Fruit fly (Drosophila melanogaster) whole organism, embryonic: ENCODE data around the gene CG33784.

ENCODE experiments used
- Atf3 ChIP-seq: fragments of 200-800 bp; sonication (Bioruptor generic); optimal IDR thresholded peaks from 3 replicates; lab custom pipeline; 2016; ENCODE audit warnings: missing biosample characterization, missing genetic modification characterization
- BEAF-32 ChIP-seq: fragments of 200-800 bp; sonication (Bioruptor generic); optimal IDR thresholded peaks from 3 replicates; lab custom pipeline; 2017; ENCODE audit warnings: missing biosample characterization, missing genetic modification characterization, mild to moderate bottlenecking, moderate library complexity, missing genetic modification reagents
- Bgb ChIP-seq: fragments of 200-800 bp; sonication (Bioruptor generic); IDR thresholded peaks from 2 replicates; pipeline ENCODE4 v1.3.6; 2022; ENCODE audit warnings: missing biosample characterization, missing genetic modification characterization; ENCODE audit not compliant: partially characterized antibody
- CG10267 ChIP-seq: fragments of 200-800 bp; sonication (Bioruptor generic); optimal IDR thresholded peaks from 2 replicates; lab custom pipeline; 2018; ENCODE audit warnings: missing biosample characterization, mild to moderate bottlenecking, missing genetic modification characterization, moderate library complexity
- CG10321 ChIP-seq: fragments of 200-800 bp; sonication (Bioruptor generic); IDR thresholded peaks from 2 replicates; pipeline ENCODE4 v1.3.6; 2022; ENCODE audit warnings: missing biosample characterization, missing genetic modification characterization
- CG10366 ChIP-seq: fragments of 200-800 bp; sonication (Bioruptor generic); IDR thresholded peaks from 2 replicates; pipeline ENCODE4 v1.3.6; 2022; ENCODE audit warnings: missing biosample characterization, missing genetic modification characterization
- CG10462 ChIP-seq: fragments of 200-800 bp; sonication (Bioruptor generic); optimal IDR thresholded peaks from 2 replicates; lab custom pipeline; 2016; ENCODE audit warnings: missing biosample characterization, missing genetic modification characterization
- CG11093 ChIP-seq: fragments of 200-800 bp; sonication (Bioruptor generic); IDR thresholded peaks from 3 replicates; pipeline ENCODE4 v1.3.6; 2022; ENCODE audit warnings: missing biosample characterization, missing genetic modification characterization
- CG15696 ChIP-seq: fragments of 200-800 bp; sonication (Bioruptor generic); optimal IDR thresholded peaks from 2 replicates; lab custom pipeline; 2019; ENCODE audit warnings: missing biosample characterization, mild to moderate bottlenecking, missing genetic modification characterization, moderate library complexity
- CG17328 ChIP-seq: fragments of 200-800 bp; sonication (Bioruptor generic); IDR thresholded peaks from 2 replicates; pipeline ENCODE4 v1.3.6; 2022; ENCODE audit warnings: missing biosample characterization, missing genetic modification characterization
- CG2678 ChIP-seq: fragments of 200-800 bp; sonication (Bioruptor generic); optimal IDR thresholded peaks from 3 replicates; lab custom pipeline; 2019; ENCODE audit warnings: missing biosample characterization, mild to moderate bottlenecking, missing genetic modification characterization, moderate library complexity
- CG3065 ChIP-seq: fragments of 200-800 bp; sonication (Bioruptor generic); optimal IDR thresholded peaks from 2 replicates; lab custom pipeline; 2016; ENCODE audit warnings: missing biosample characterization, missing genetic modification characterization
- CG31365 ChIP-seq: fragments of 200-800 bp; sonication (Bioruptor generic); optimal IDR thresholded peaks from 2 replicates; lab custom pipeline; 2018; ENCODE audit warnings: missing biosample characterization, mild to moderate bottlenecking, missing genetic modification characterization
- CG3838 ChIP-seq: fragments of 200-800 bp; sonication (Bioruptor generic); optimal IDR thresholded peaks from 3 replicates; lab custom pipeline; 2016; ENCODE audit warnings: missing biosample characterization, missing genetic modification characterization
- CG4360 ChIP-seq: fragments of 200-800 bp; sonication (Bioruptor generic); IDR thresholded peaks from 2 replicates; pipeline ENCODE4 v1.3.6; 2022; ENCODE audit warnings: missing biosample characterization, missing genetic modification characterization
- CG4424 ChIP-seq: fragments of 200-800 bp; sonication (Bioruptor generic); optimal IDR thresholded peaks from 3 replicates; lab custom pipeline; 2016; ENCODE audit warnings: missing biosample characterization, missing genetic modification characterization
- CG5245 ChIP-seq: fragments of 200-800 bp; sonication (Bioruptor generic); optimal IDR thresholded peaks from 3 replicates; lab custom pipeline; 2016; ENCODE audit warnings: missing biosample characterization, missing genetic modification characterization
- CG5953 ChIP-seq: fragments of 200-800 bp; sonication (Bioruptor generic); IDR thresholded peaks from 2 replicates; pipeline ENCODE4 v1.3.6; 2022; ENCODE audit warnings: missing biosample characterization, missing genetic modification characterization
- CG6254 ChIP-seq: fragments of 200-800 bp; sonication (Bioruptor generic); optimal IDR thresholded peaks from 3 replicates; lab custom pipeline; 2017; ENCODE audit warnings: mild to moderate bottlenecking, missing biosample characterization, missing genetic modification reagents, missing genetic modification characterization
- CG7963 ChIP-seq: fragments of 200-800 bp; sonication (Bioruptor generic); IDR thresholded peaks from 3 replicates; pipeline ENCODE4 v1.3.6; 2022; ENCODE audit warnings: missing biosample characterization, missing genetic modification characterization; ENCODE audit not compliant: partially characterized antibody
- CG8388 ChIP-seq: fragments of 200-800 bp; sonication (Bioruptor generic); optimal IDR thresholded peaks from 2 replicates; lab custom pipeline; 2019; ENCODE audit warnings: missing biosample characterization, mild to moderate bottlenecking, missing genetic modification characterization, moderate library complexity
- CG9817 ChIP-seq: fragments of 200-800 bp; sonication (Bioruptor generic); optimal IDR thresholded peaks from 2 replicates; lab custom pipeline; 2018; ENCODE audit warnings: missing biosample characterization, mild to moderate bottlenecking, missing genetic modification characterization, moderate library complexity
- Fer2 ChIP-seq: fragments of 200-800 bp; sonication (Bioruptor generic); optimal IDR thresholded peaks from 2 replicates; lab custom pipeline; 2018; ENCODE audit warnings: missing biosample characterization, mild to moderate bottlenecking, missing genetic modification characterization, moderate library complexity
- Gug ChIP-seq: fragments of 200-800 bp; sonication (Bioruptor generic); IDR thresholded peaks from 4 replicates; pipeline ENCODE4 v1.3.6; 2022; ENCODE audit warnings: missing biosample characterization, missing genetic modification characterization
- MESR4 ChIP-seq: fragments of 200-800 bp; sonication (Bioruptor generic); optimal IDR thresholded peaks from 2 replicates; lab custom pipeline; 2018; ENCODE audit warnings: missing biosample characterization, mild to moderate bottlenecking, missing genetic modification characterization, moderate library complexity
- Med ChIP-seq: fragments of 200-800 bp; sonication (Bioruptor generic); peaks from one replicate; lab custom pipeline; 2016; ENCODE audit warnings: missing biosample characterization, missing genetic modification characterization, mild to moderate bottlenecking, inconsistent platforms, moderate library complexity
- PHDP ChIP-seq: fragments of 200-800 bp; sonication (Bioruptor generic); optimal IDR thresholded peaks from 3 replicates; lab custom pipeline; 2018; ENCODE audit warnings: missing biosample characterization, mild to moderate bottlenecking, missing genetic modification characterization, moderate library complexity
- Poxn ChIP-seq: fragments of 200-800 bp; sonication (Bioruptor generic); IDR thresholded peaks from 2 replicates; pipeline ENCODE4 v1.3.6; 2022; ENCODE audit warnings: missing biosample characterization, missing genetic modification characterization
- Sox102F ChIP-seq: fragments of 200-800 bp; sonication (Bioruptor generic); optimal IDR thresholded peaks from 2 replicates; lab custom pipeline; 2018; ENCODE audit warnings: missing biosample characterization, mild to moderate bottlenecking, missing genetic modification characterization, moderate library complexity
- TFAM ChIP-seq: fragments of 200-800 bp; sonication (Bioruptor generic); optimal IDR thresholded peaks from 2 replicates; lab custom pipeline; 2017; ENCODE audit warnings: missing biosample characterization, missing genetic modification characterization, inconsistent platforms
- al ChIP-seq: fragments of 200-800 bp; sonication (Bioruptor generic); IDR thresholded peaks from 2 replicates; pipeline ENCODE4 v1.3.6; 2022; ENCODE audit warnings: missing biosample characterization, missing genetic modification characterization
- bab2 ChIP-seq: fragments of 200-800 bp; sonication (Bioruptor generic); optimal IDR thresholded peaks from 2 replicates; lab custom pipeline; 2016; ENCODE audit warnings: missing biosample characterization, missing genetic modification characterization
- btn ChIP-seq: fragments of 200-800 bp; sonication (Bioruptor generic); optimal IDR thresholded peaks from 2 replicates; lab custom pipeline; 2016; ENCODE audit warnings: missing biosample characterization, missing genetic modification characterization
- cas ChIP-seq: fragments of 200-800 bp; sonication (Bioruptor generic); IDR thresholded peaks from 2 replicates; pipeline ENCODE4 v1.3.6; 2022; ENCODE audit warnings: missing biosample characterization, missing genetic modification characterization
- chif ChIP-seq, 2 experiments: fragments of 200-800 bp; sonication (Bioruptor generic); optimal IDR thresholded peaks; 3 replicates each; lab custom pipeline; 2016; ENCODE audit warnings: missing biosample characterization in 2 of 2, missing genetic modification characterization in 2 of 2
- dimm ChIP-seq: fragments of 200-800 bp; sonication (Bioruptor generic); IDR thresholded peaks from 2 replicates; pipeline ENCODE4 v1.3.6; 2022; ENCODE audit warnings: missing biosample characterization, missing genetic modification characterization
- fd3F ChIP-seq: fragments of 200-800 bp; sonication (Bioruptor generic); optimal IDR thresholded peaks from 2 replicates; lab custom pipeline; 2018; ENCODE audit warnings: missing biosample characterization, mild to moderate bottlenecking, missing genetic modification characterization, moderate library complexity
- gro ChIP-seq: fragments of 200-800 bp; sonication (Bioruptor generic); optimal IDR thresholded peaks from 2 replicates; lab custom pipeline; 2016; ENCODE audit warnings: missing biosample characterization, missing genetic modification characterization
- h ChIP-seq: fragments of >200 bp; optimal IDR thresholded peaks from 2 replicates; lab custom pipeline; 2017
- hkb ChIP-seq, 2 experiments: fragments of 200-800 bp in 1 of 2; fragments of >200 bp in 1 of 2; sonication (Bioruptor generic) in 1 of 2; IDR thresholded peaks in 1 of 2; optimal IDR thresholded peaks in 1 of 2; 2 replicates each; pipeline versions ENCODE4 v1.3.6 to Lab custom; 2017 to 2022; ENCODE audit warnings: missing biosample characterization in 1 of 2, missing genetic modification characterization in 1 of 2
- kni ChIP-seq: fragments of 200-800 bp; sonication (Bioruptor generic); optimal IDR thresholded peaks from 3 replicates; lab custom pipeline; 2017; ENCODE audit warnings: mild to moderate bottlenecking, missing biosample characterization, missing genetic modification reagents, missing genetic modification characterization
- p53 ChIP-seq: fragments of 200-800 bp; sonication (Bioruptor generic); optimal IDR thresholded peaks from 2 replicates; lab custom pipeline; 2016; ENCODE audit warnings: missing biosample characterization, missing genetic modification characterization
- pan ChIP-seq, 4 experiments: fragments of >200 bp in 3 of 4; fragments of 200-800 bp in 1 of 4; sonication (Bioruptor generic) in 1 of 4; optimal IDR thresholded peaks in 3 of 4; IDR thresholded peaks in 1 of 4; 2 replicates each; pipeline versions ENCODE4 v1.3.6 to Lab custom; 2017 to 2022; ENCODE audit warnings: missing biosample characterization in 2 of 4, missing genetic modification characterization in 2 of 4, mixed read lengths in 1 of 4
- peb ChIP-seq: fragments of 200-800 bp; sonication (Bioruptor generic); IDR thresholded peaks from 2 replicates; pipeline ENCODE4 v1.3.6; 2022; ENCODE audit warnings: missing biosample characterization, missing genetic modification characterization
- row ChIP-seq: fragments of 200-800 bp; sonication (Bioruptor generic); IDR thresholded peaks from 3 replicates; pipeline ENCODE4 v1.3.6; 2022; ENCODE audit warnings: missing biosample characterization, missing genetic modification characterization
- scrt ChIP-seq: fragments of 200-800 bp; sonication (Bioruptor generic); optimal IDR thresholded peaks from 2 replicates; lab custom pipeline; 2018; ENCODE audit warnings: missing biosample characterization, mild to moderate bottlenecking, missing genetic modification characterization, moderate library complexity
- sens-2 ChIP-seq: fragments of 200-800 bp; sonication (Bioruptor generic); IDR thresholded peaks from 2 replicates; pipeline ENCODE4 v1.3.6; 2022; ENCODE audit warnings: missing biosample characterization, missing genetic modification characterization
- sisA ChIP-seq: fragments of 200-800 bp; sonication (Bioruptor generic); IDR thresholded peaks from 2 replicates; pipeline ENCODE4 v1.3.6; 2022; ENCODE audit warnings: missing biosample characterization, missing genetic modification characterization
- tgo ChIP-seq: fragments of 200-800 bp; sonication (Bioruptor generic); IDR thresholded peaks from 3 replicates; pipeline ENCODE4 v1.3.6; 2022; ENCODE audit warnings: missing biosample characterization, missing genetic modification characterization
- tna ChIP-seq: fragments of 200-800 bp; sonication (Bioruptor generic); IDR thresholded peaks from 2 replicates; pipeline ENCODE4 v1.3.6; 2022; ENCODE audit warnings: missing biosample characterization, missing genetic modification characterization; ENCODE audit not compliant: partially characterized antibody
- zfh2 ChIP-seq: fragments of 200-800 bp; sonication (Bioruptor generic); optimal IDR thresholded peaks from 2 replicates; lab custom pipeline; 2016; ENCODE audit warnings: missing biosample characterization, missing genetic modification characterization

Gene CG33784

dm6 chr3R:10099401-10099848 lies 31.7 kb downstream of the CG33784 start (continued):
- no peak for TF ChIP-seq Atf3 (GFP tag; lab: Kevin White, UChicago)
- TF ChIP-seq BEAF-32 (GFP tag; lab: Kevin White, UChicago), result no peak
- no peak for TF ChIP-seq Sox102F
- no peak for TF ChIP-seq tna (GFP tag; lab: Robert Waterston, UW)
- TF ChIP-seq sens-2, result no peak
- no peak for TF ChIP-seq CG6254
- no peak for TF ChIP-seq peb
- no peak for TF ChIP-seq CG10366 (GFP tag; lab: Robert Waterston, UW)
- TF ChIP-seq Bgb (GFP tag; lab: Robert Waterston, UW), result no peak; the same call in 1 of the 2 replicates
- TF ChIP-seq CG31365 (tag; lab: Kevin White, UChicago), result no peak
- TF ChIP-seq fd3F (GFP tag; lab: Kevin White, UChicago), result no peak
- TF ChIP-seq CG8388 (GFP tag; lab: Kevin White, UChicago), result no peak
- no peak for TF ChIP-seq cas (GFP tag; lab: Robert Waterston, UW)
- TF ChIP-seq sisA (GFP tag; lab: Robert Waterston, UW), result no peak
- TF ChIP-seq al (GFP tag; lab: Robert Waterston, UW), result no peak
- TF ChIP-seq CG11093 (GFP tag; lab: Robert Waterston, UW), result no peak
- no peak for TF ChIP-seq btn (GFP tag; lab: Kevin White, UChicago)
- no peak for TF ChIP-seq bab2 (GFP tag; lab: Kevin White, UChicago)
- TF ChIP-seq kni, result peak; percentile 15
- no peak for TF ChIP-seq PHDP (tag; lab: Kevin White, UChicago)
- TF ChIP-seq chif (GFP tag; optimal IDR thresholded peaks at IDR 0.05; lab: Kevin White, UChicago), result no peak
- TF ChIP-seq CG10462 (GFP tag; lab: Kevin White, UChicago), result no peak
- peak; percentile 23; the same call in 1 of the 3 replicates for TF ChIP-seq row
- no peak for TF ChIP-seq CG17328 (GFP tag; lab: Robert Waterston, UW)
- no peak for TF ChIP-seq CG3065
- TF ChIP-seq CG2678 (tag; lab: Kevin White, UChicago), result peak; percentile 25
- TF ChIP-seq CG5245 (GFP tag; lab: Kevin White, UChicago), result no peak
- TF ChIP-seq CG4360 (GFP tag; lab: Robert Waterston, UW), result no peak
- TF ChIP-seq pan (optimal IDR thresholded peaks at IDR 0.05; lab: Kevin White, UChicago), result no peak
- peak in 1 of 2 experiments; percentile 16 for TF ChIP-seq pan (GFP tag; optimal IDR thresholded peaks at IDR 0.05 in 1 of 2, IDR thresholded peaks at IDR 0.05 in 1 of 2)
- no peak for TF ChIP-seq p53 (GFP tag; lab: Kevin White, UChicago)
- TF ChIP-seq CG5953 (GFP tag; lab: Robert Waterston, UW), result no peak
- TF ChIP-seq tgo (GFP tag; lab: Robert Waterston, UW), result no peak
- no peak for TF ChIP-seq CG7963
- TF ChIP-seq zfh2 (GFP tag; lab: Kevin White, UChicago), result no peak
- TF ChIP-seq CG10321, result no peak
- TF ChIP-seq h, result no peak
- no peak for TF ChIP-seq Fer2 (tag; lab: Kevin White, UChicago)
- no peak for TF ChIP-seq Poxn (GFP tag; lab: Robert Waterston, UW)
- no peak for TF ChIP-seq scrt (GFP tag; lab: Kevin White, UChicago)
- no peak for TF ChIP-seq CG15696 (tag; lab: Kevin White, UChicago)
- TF ChIP-seq Gug, result no peak
- TF ChIP-seq CG3838 (GFP tag; lab: Kevin White, UChicago), result no peak
- peak; percentile 9 for TF ChIP-seq gro (GFP tag; lab: Kevin White, UChicago)
- no peak for TF ChIP-seq CG10267 (tag; lab: Kevin White, UChicago)
- no peak for TF ChIP-seq dimm
- TF ChIP-seq Med (GFP tag; lab: Kevin White, UChicago), result peak; percentile 79
- no peak for TF ChIP-seq MESR4
- no peak for TF ChIP-seq CG4424 (GFP tag; lab: Kevin White, UChicago)
- no peak for TF ChIP-seq TFAM
- TF ChIP-seq CG9817 (tag; lab: Kevin White, UChicago), result no peak
- no peak for TF ChIP-seq hkb (optimal IDR thresholded peaks at IDR 0.05; lab: Kevin White, UChicago)
- no peak for TF ChIP-seq hkb (GFP tag; IDR thresholded peaks at IDR 0.05; lab: Robert Waterston, UW)
